Worm (Caenorhabditis elegans) whole organism, mixed stage, embryonic: ENCODE data around the gene rme-6.

Experiments
- M03D4.4 ChIP-seq: sonication (generic microtip); optimal IDR thresholded peaks from 2 replicates; lab custom pipeline; 2017; ENCODE audit warnings: mild to moderate bottlenecking, missing genetic modification characterization, missing compliant biosample characterization
- blmp-1 ChIP-seq: fragments of 150-350 bp; optimal IDR thresholded peaks from 2 replicates; lab custom pipeline; 2014; ENCODE audit warnings: missing biosample characterization, missing genetic modification characterization
- ceh-43 ChIP-seq: fragments of 200-800 bp; sonication (Bioruptor generic); optimal IDR thresholded peaks from 2 replicates; lab custom pipeline; 2018; ENCODE audit warnings: mild to moderate bottlenecking, missing genetic modification characterization, moderate library complexity, missing compliant biosample characterization
- ces-1 ChIP-seq: fragments of 150-350 bp; optimal IDR thresholded peaks from 2 replicates; lab custom pipeline; 2014; ENCODE audit warnings: missing biosample characterization, missing genetic modification reagents, missing genetic modification characterization
- cnd-1 ChIP-seq: fragments of 200-800 bp; sonication (Bioruptor generic); optimal IDR thresholded peaks from 2 replicates; lab custom pipeline; 2018; ENCODE audit warnings: mild to moderate bottlenecking, missing genetic modification characterization, missing compliant biosample characterization
- drap-1 ChIP-seq: fragments of 200-800 bp; sonication (Bioruptor generic); optimal IDR thresholded peaks from 3 replicates; lab custom pipeline; 2018; ENCODE audit warnings: mild to moderate bottlenecking, missing genetic modification characterization, missing compliant biosample characterization
- elt-1 ChIP-seq: sonication (generic microtip); optimal IDR thresholded peaks from 2 replicates; lab custom pipeline; 2017; ENCODE audit warnings: missing genetic modification characterization, mild to moderate bottlenecking, missing compliant biosample characterization, antibody characterized with exemption, moderate library complexity, borderline replicate concordance; ENCODE audit not compliant: insufficient read depth
- elt-3 ChIP-seq: fragments of 150-350 bp; optimal IDR thresholded peaks from 2 replicates; lab custom pipeline; 2014; ENCODE audit warnings: missing biosample characterization, missing genetic modification characterization
- flh-1 ChIP-seq: fragments of 200-800 bp; sonication (Bioruptor generic); optimal IDR thresholded peaks from 2 replicates; lab custom pipeline; 2018; ENCODE audit warnings: mild to moderate bottlenecking, missing genetic modification characterization, moderate library complexity, missing compliant biosample characterization
- ham-2 ChIP-seq: fragments of 200-800 bp; sonication (Bioruptor generic); optimal IDR thresholded peaks from 2 replicates; lab custom pipeline; 2018; ENCODE audit warnings: mild to moderate bottlenecking, missing genetic modification characterization, missing compliant biosample characterization
- hlh-1 ChIP-seq: fragments of 150-350 bp; optimal IDR thresholded peaks from 2 replicates; lab custom pipeline; 2014; ENCODE audit warnings: missing biosample characterization, missing genetic modification reagents, missing genetic modification characterization
- lin-32 ChIP-seq: fragments of 200-800 bp; sonication (Bioruptor generic); optimal IDR thresholded peaks from 2 replicates; lab custom pipeline; 2018; ENCODE audit warnings: mild to moderate bottlenecking, missing genetic modification characterization, missing compliant biosample characterization
- lsy-2 ChIP-seq: fragments of 150-350 bp; optimal IDR thresholded peaks from 2 replicates; lab custom pipeline; 2014; ENCODE audit warnings: missing biosample characterization, missing genetic modification characterization
- mab-5 ChIP-seq: fragments of 150-350 bp; optimal IDR thresholded peaks from 2 replicates; lab custom pipeline; 2014; ENCODE audit warnings: missing biosample characterization, missing genetic modification characterization
- mep-1 ChIP-seq: fragments of 150-350 bp; optimal IDR thresholded peaks from 2 replicates; lab custom pipeline; 2017; ENCODE audit warnings: missing biosample characterization, missing genetic modification reagents, missing genetic modification characterization, inconsistent platforms
- mls-2 ChIP-seq: sonication (generic microtip); optimal IDR thresholded peaks from 2 replicates; lab custom pipeline; 2016; ENCODE audit warnings: mild to moderate bottlenecking, missing genetic modification characterization, moderate library complexity, missing compliant biosample characterization
- nhr-12 ChIP-seq: fragments of 150-350 bp; optimal IDR thresholded peaks from 2 replicates; lab custom pipeline; 2014; ENCODE audit warnings: missing biosample characterization, missing genetic modification characterization
- nhr-2 ChIP-seq: fragments of 150-350 bp; optimal IDR thresholded peaks from 2 replicates; lab custom pipeline; 2014; ENCODE audit warnings: missing biosample characterization, missing genetic modification characterization
- nhr-237 ChIP-seq: fragments of 150-350 bp; optimal IDR thresholded peaks from 2 replicates; lab custom pipeline; 2014; ENCODE audit warnings: missing biosample characterization, missing genetic modification characterization
- nhr-28 ChIP-seq: fragments of 150-350 bp; optimal IDR thresholded peaks from 2 replicates; lab custom pipeline; 2014; ENCODE audit warnings: missing biosample characterization, missing genetic modification characterization
- pha-4 ChIP-seq: fragments of 150-350 bp; optimal IDR thresholded peaks from 2 replicates; lab custom pipeline; 2018; ENCODE audit warnings: missing biosample characterization, missing genetic modification reagents, missing genetic modification characterization
- sem-2 ChIP-seq: fragments of 200-800 bp; sonication (Bioruptor generic); optimal IDR thresholded peaks from 2 replicates; lab custom pipeline; 2018; ENCODE audit warnings: mild to moderate bottlenecking, missing genetic modification characterization, missing compliant biosample characterization
- snpc-4 ChIP-seq: fragments of 150-350 bp; optimal IDR thresholded peaks from 2 replicates; lab custom pipeline; 2014; ENCODE audit warnings: missing biosample characterization, missing genetic modification characterization
- sptf-1 ChIP-seq: sonication (generic microtip); optimal IDR thresholded peaks from 2 replicates; lab custom pipeline; 2017; ENCODE audit warnings: mild to moderate bottlenecking, missing genetic modification characterization, moderate library complexity, missing compliant biosample characterization
- tbx-8 ChIP-seq: fragments of 200-800 bp; sonication (Bioruptor generic); optimal IDR thresholded peaks from 2 replicates; lab custom pipeline; 2018; ENCODE audit warnings: mild to moderate bottlenecking, missing genetic modification characterization, moderate library complexity, missing compliant biosample characterization
- unc-120 ChIP-seq: sonication (generic microtip); optimal IDR thresholded peaks from 2 replicates; lab custom pipeline; 2017; ENCODE audit warnings: missing genetic modification characterization, missing compliant biosample characterization; ENCODE audit not compliant: poor library complexity, severe bottlenecking
- unc-39 ChIP-seq: fragments of 150-350 bp; optimal IDR thresholded peaks from 2 replicates; lab custom pipeline; 2014; ENCODE audit warnings: missing biosample characterization, missing genetic modification characterization
- unc-62 ChIP-seq: fragments of 150-350 bp; optimal IDR thresholded peaks from 2 replicates; lab custom pipeline; 2014; ENCODE audit warnings: missing biosample characterization, missing genetic modification reagents, missing genetic modification characterization
- zip-8 ChIP-seq: fragments of 150-350 bp; optimal IDR thresholded peaks from 2 replicates; lab custom pipeline; 2014; ENCODE audit warnings: missing biosample characterization, missing genetic modification characterization
- ztf-11 ChIP-seq: fragments of 150-350 bp; optimal IDR thresholded peaks from 2 replicates; lab custom pipeline; 2014; ENCODE audit warnings: missing biosample characterization, missing genetic modification characterization

Gene rme-6

ce11 chrX:1110723-1111122, 13.8 kb downstream of the rme-6 start:
- no peak for TF ChIP-seq flh-1 (GFP tag; lab: Kevin White, UChicago)
- TF ChIP-seq nhr-237 (tag; lab: Kevin White, UChicago), result no peak
- TF ChIP-seq elt-3, result no peak
- TF ChIP-seq ces-1 (GFP tag; lab: Kevin White, UChicago), result no peak
- TF ChIP-seq unc-62, result no peak
- TF ChIP-seq ham-2, result no peak
- TF ChIP-seq unc-120, result peak; percentile 48
- TF ChIP-seq drap-1 (GFP tag; lab: Kevin White, UChicago), result no peak
- no peak for TF ChIP-seq elt-1 (tag; lab: Kevin White, UChicago)
- TF ChIP-seq pha-4 (tag; lab: Kevin White, UChicago), result no peak
- TF ChIP-seq tbx-8 (GFP tag; lab: Kevin White, UChicago), result no peak
- TF ChIP-seq ztf-11 (tag; lab: Kevin White, UChicago), result no peak
- no peak for TF ChIP-seq blmp-1 (tag; lab: Kevin White, UChicago)
- peak; percentile 98 for TF ChIP-seq hlh-1 (tag; lab: Kevin White, UChicago)
- TF ChIP-seq, all 35 proteins: peak for 2

ce11 chrX:1111603-1112002, 14.7 kb downstream of the rme-6 start, which contains the start of gene C05D9.3:
C05D9.3 (plus strand) TSS chrX:1111903.
- TF ChIP-seq nhr-2 (no peak), zip-8 (no peak), lin-32 (GFP tag; lab: Kevin White, UChicago) (no peak), sem-2 (GFP tag; lab: Kevin White, UChicago) (no peak), unc-39 (tag; lab: Kevin White, UChicago) (no peak), ceh-43 (GFP tag; lab: Kevin White, UChicago) (no peak), drap-1 (GFP tag; lab: Kevin White, UChicago) (no peak), mab-5 (tag; lab: Kevin White, UChicago) (no peak)

ce11 chrX:1115207-1115606, 18.3 kb downstream of the rme-6 start:
- TF ChIP-seq nhr-2 (no peak), hlh-1 (tag; lab: Kevin White, UChicago) (peak; percentile 64)

ce11 chrX:1117252-1117651, 20.3 kb downstream of the rme-6 start:
- TF ChIP-seq ceh-43 (GFP tag; lab: Kevin White, UChicago), result no peak
- no peak for TF ChIP-seq hlh-1 (tag; lab: Kevin White, UChicago)
- no peak for TF ChIP-seq mab-5 (tag; lab: Kevin White, UChicago)
- TF ChIP-seq mep-1, result no peak
- TF ChIP-seq lsy-2, result no peak
- TF ChIP-seq flh-1 (GFP tag; lab: Kevin White, UChicago), result no peak
- no peak for TF ChIP-seq sptf-1
- TF ChIP-seq nhr-12, result no peak
- no peak for TF ChIP-seq tbx-8 (GFP tag; lab: Kevin White, UChicago)
- TF ChIP-seq zip-8, result no peak
- no peak for TF ChIP-seq nhr-28 (tag; lab: Kevin White, UChicago)
- TF ChIP-seq blmp-1 (tag; lab: Kevin White, UChicago), result no peak
- no peak for TF ChIP-seq elt-1 (tag; lab: Kevin White, UChicago)

- no peak for TF ChIP-seq nhr-2
- TF ChIP-seq, all 35 proteins: peak for 0
Observed at ce11 chrX:1119305-1119704, 22.4 kb downstream of the rme-6 start, which contains the start of gene C05D9.7. C05D9.7 (minus strand) TSS chrX:1119405.

ce11 chrX:1120326-1120725, 23.4 kb downstream of the rme-6 start:
- TF ChIP-seq sem-2 (GFP tag; lab: Kevin White, UChicago), result no peak
- no peak for TF ChIP-seq flh-1 (GFP tag; lab: Kevin White, UChicago)
- TF ChIP-seq unc-120, result peak; percentile 59
- TF ChIP-seq unc-39 (tag; lab: Kevin White, UChicago), result no peak
- peak; percentile 5 for TF ChIP-seq mep-1
- no peak for TF ChIP-seq ham-2
- no peak for TF ChIP-seq blmp-1 (tag; lab: Kevin White, UChicago)
- no peak for TF ChIP-seq snpc-4 (tag; lab: Kevin White, UChicago)
- peak; percentile 99 for TF ChIP-seq ces-1 (GFP tag; lab: Kevin White, UChicago)
- no peak for TF ChIP-seq nhr-237 (tag; lab: Kevin White, UChicago)
- no peak for TF ChIP-seq lin-32 (GFP tag; lab: Kevin White, UChicago)
- no peak for TF ChIP-seq nhr-12
- peak; percentile 64 for TF ChIP-seq nhr-2
- peak; percentile 52 for TF ChIP-seq mab-5 (tag; lab: Kevin White, UChicago)
- peak; percentile 23 for TF ChIP-seq cnd-1
- peak; percentile 68 for TF ChIP-seq mls-2 (tag; lab: Kevin White, UChicago)
- TF ChIP-seq unc-62, result peak; percentile 99
- TF ChIP-seq sptf-1, result peak; percentile 46
- TF ChIP-seq hlh-1 (tag; lab: Kevin White, UChicago), result peak; percentile 33
- TF ChIP-seq M03D4.4 (tag; lab: Kevin White, UChicago), result peak; percentile 32
- TF ChIP-seq elt-1 (tag; lab: Kevin White, UChicago), result no peak
- peak; percentile 36 for TF ChIP-seq ztf-11 (tag; lab: Kevin White, UChicago)
- no peak for TF ChIP-seq nhr-28 (tag; lab: Kevin White, UChicago)
- TF ChIP-seq, all 35 proteins: peak for 12
